Worm (Caenorhabditis elegans): Measurements from ENCODE around the gene ceeh-1.
A peak's percentile ranks its signal among the peaks of the same experiment; 100 is the strongest.

DNA sequence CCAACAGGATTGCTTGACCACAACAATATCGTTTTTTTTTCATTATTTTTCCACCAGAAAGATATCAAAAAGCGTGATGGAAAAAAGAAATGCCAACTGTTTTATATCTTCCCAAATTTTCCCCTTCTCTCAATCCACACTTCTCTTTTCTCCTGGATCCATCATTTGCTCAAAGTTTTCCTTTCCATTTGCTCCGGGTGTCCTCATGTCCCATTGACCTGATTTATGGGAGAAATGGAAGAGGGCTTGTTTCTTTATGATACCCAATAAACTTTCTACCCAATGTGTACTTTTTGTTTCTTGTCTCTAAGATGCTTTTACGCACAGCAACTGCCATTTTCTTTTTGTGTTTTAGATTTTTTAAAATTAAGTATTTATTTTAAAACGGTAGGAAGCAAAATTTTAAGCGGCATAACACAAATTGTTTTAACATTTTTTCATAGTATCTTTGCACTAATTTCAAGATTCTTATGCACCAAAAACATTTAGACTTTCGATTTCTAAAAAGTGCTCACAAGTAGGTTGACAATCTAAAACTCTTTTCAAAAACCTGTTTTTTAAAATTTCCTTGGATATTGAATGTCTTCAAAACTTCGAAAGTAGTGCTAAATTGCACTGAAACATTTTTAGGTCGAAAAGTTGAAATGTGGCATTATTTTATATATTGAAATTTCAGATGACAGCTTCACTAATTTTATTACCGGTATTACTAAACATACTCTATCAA, 9.4 kb downstream of the ceeh-1 start, which contains the start of gene clec-149:
- TF ChIP-seq lsy-2 (tag; optimal IDR thresholded peaks at IDR 0.05) = peak in 1 of 2 experiments; percentile 25
- TF ChIP-seq elt-3 (tag; optimal IDR thresholded peaks at IDR 0.05) = no peak
- TF ChIP-seq snpc-4 (tag; optimal IDR thresholded peaks at IDR 0.05) = no peak
- TF ChIP-seq crh-2 (tag; optimal IDR thresholded peaks at IDR 0.05) = no peak
- TF ChIP-seq ztf-1 (GFP tag; conservative IDR thresholded peaks at IDR 0.05) = no peak
- TF ChIP-seq ceh-82 (tag; optimal IDR thresholded peaks at IDR 0.05) = no peak
- TF ChIP-seq R02D3.7 (tag; optimal IDR thresholded peaks at IDR 0.05) = no peak
- TF ChIP-seq elt-1 (tag; optimal IDR thresholded peaks at IDR 0.05) = no peak
- TF ChIP-seq nhr-25 (tag; optimal IDR thresholded peaks at IDR 0.05) = no peak
- no peak for TF ChIP-seq aly-2 (tag; optimal IDR thresholded peaks at IDR 0.05)
- no peak for TF ChIP-seq ama-1 (optimal IDR thresholded peaks at IDR 0.05)
- no peak for TF ChIP-seq lin-39 (tag; optimal IDR thresholded peaks at IDR 0.05)

Measured in whole organism, L2 larva.